Fruit fly (Drosophila melanogaster) whole organism, embryonic: Measurements from ENCODE around the gene CG13893.

Experiments used
- Adf1 ChIP-seq: fragments of 200-800 bp; sonication (Bioruptor generic); IDR thresholded peaks from 2 replicates; pipeline ENCODE4 v1.3.6; 2022; ENCODE audit warnings: missing biosample characterization, missing genetic modification characterization
- BEAF-32 ChIP-seq: fragments of 200-800 bp; sonication (Bioruptor generic); optimal IDR thresholded peaks from 3 replicates; lab custom pipeline; 2017; ENCODE audit warnings: missing biosample characterization, missing genetic modification characterization, mild to moderate bottlenecking, moderate library complexity, missing genetic modification reagents
- Bteb2 ChIP-seq: fragments of 200-800 bp; sonication (Bioruptor generic); optimal IDR thresholded peaks from 2 replicates; lab custom pipeline; 2016; ENCODE audit warnings: missing biosample characterization, missing genetic modification characterization
- CG1024 ChIP-seq: fragments of 200-800 bp; sonication (Bioruptor generic); IDR thresholded peaks from 2 replicates; pipeline ENCODE4 v1.3.6; 2022; ENCODE audit warnings: missing biosample characterization, missing genetic modification characterization
- CG10431 ChIP-seq: fragments of 200-800 bp; sonication (Bioruptor generic); optimal IDR thresholded peaks from 3 replicates; lab custom pipeline; 2018; ENCODE audit warnings: missing biosample characterization, mild to moderate bottlenecking, missing genetic modification characterization
- CG10565 ChIP-seq: fragments of 200-800 bp; sonication (Bioruptor generic); optimal IDR thresholded peaks from 3 replicates; lab custom pipeline; 2016; ENCODE audit warnings: missing biosample characterization, mild to moderate bottlenecking, missing genetic modification characterization
- CG11247 ChIP-seq: fragments of 200-800 bp; sonication (Bioruptor generic); IDR thresholded peaks from 2 replicates; pipeline ENCODE4 v1.3.6; 2022; ENCODE audit warnings: missing biosample characterization, missing genetic modification characterization
- CG11398 ChIP-seq: fragments of 200-800 bp; sonication (Bioruptor generic); optimal IDR thresholded peaks from 2 replicates; lab custom pipeline; 2016; ENCODE audit warnings: missing biosample characterization, missing genetic modification characterization
- CG1792 ChIP-seq: fragments of 200-800 bp; sonication (Bioruptor generic); optimal IDR thresholded peaks from 2 replicates; lab custom pipeline; 2016; ENCODE audit warnings: missing biosample characterization, missing genetic modification characterization
- CG2199 ChIP-seq: fragments of 200-800 bp; sonication (Bioruptor generic); IDR thresholded peaks from 3 replicates; pipeline ENCODE4 v1.3.6; 2022; ENCODE audit warnings: missing biosample characterization, missing genetic modification characterization
- CG2678 ChIP-seq: fragments of 200-800 bp; sonication (Bioruptor generic); optimal IDR thresholded peaks from 3 replicates; lab custom pipeline; 2019; ENCODE audit warnings: missing biosample characterization, mild to moderate bottlenecking, missing genetic modification characterization, moderate library complexity
- CG2712 ChIP-seq: fragments of 200-800 bp; optimal IDR thresholded peaks from 3 replicates; lab custom pipeline; 2019; ENCODE audit warnings: missing biosample characterization, mild to moderate bottlenecking, missing genetic modification characterization, moderate library complexity
- CG31441 ChIP-seq: fragments of 200-800 bp; sonication (Bioruptor generic); IDR thresholded peaks from 2 replicates; pipeline ENCODE4 v1.3.6; 2022; ENCODE audit warnings: missing biosample characterization, missing genetic modification characterization
- CG3838 ChIP-seq: fragments of 200-800 bp; sonication (Bioruptor generic); optimal IDR thresholded peaks from 3 replicates; lab custom pipeline; 2016; ENCODE audit warnings: missing biosample characterization, missing genetic modification characterization
- CG3995 ChIP-seq: fragments of 200-800 bp; sonication (Bioruptor generic); optimal IDR thresholded peaks from 3 replicates; lab custom pipeline; 2016; ENCODE audit warnings: missing biosample characterization, missing genetic modification characterization
- CG5953 ChIP-seq: fragments of 200-800 bp; sonication (Bioruptor generic); IDR thresholded peaks from 2 replicates; pipeline ENCODE4 v1.3.6; 2022; ENCODE audit warnings: missing biosample characterization, missing genetic modification characterization
- CG7963 ChIP-seq: fragments of 200-800 bp; sonication (Bioruptor generic); IDR thresholded peaks from 3 replicates; pipeline ENCODE4 v1.3.6; 2022; ENCODE audit warnings: missing biosample characterization, missing genetic modification characterization; ENCODE audit not compliant: partially characterized antibody
- CG9932 ChIP-seq: fragments of 200-800 bp; sonication (Bioruptor generic); IDR thresholded peaks from 2 replicates; pipeline ENCODE4 v1.3.6; 2022; ENCODE audit warnings: missing biosample characterization, missing genetic modification characterization
- Ets65A ChIP-seq: fragments of 200-800 bp; sonication (Bioruptor generic); peaks from one replicate; lab custom pipeline; 2016; ENCODE audit warnings: missing biosample characterization, missing genetic modification characterization
- Gug ChIP-seq: fragments of 200-800 bp; sonication (Bioruptor generic); IDR thresholded peaks from 4 replicates; pipeline ENCODE4 v1.3.6; 2022; ENCODE audit warnings: missing biosample characterization, missing genetic modification characterization
- Hand ChIP-seq: fragments of 200-800 bp; sonication (Bioruptor generic); optimal IDR thresholded peaks from 2 replicates; lab custom pipeline; 2017; ENCODE audit warnings: mild to moderate bottlenecking, missing biosample characterization, missing genetic modification reagents, missing genetic modification characterization
- Jarid2 ChIP-seq: fragments of 200-800 bp; sonication (Bioruptor generic); optimal IDR thresholded peaks from 3 replicates; lab custom pipeline; 2017; ENCODE audit warnings: mild to moderate bottlenecking, missing biosample characterization, missing genetic modification reagents, missing genetic modification characterization
- MESR4 ChIP-seq: fragments of 200-800 bp; sonication (Bioruptor generic); optimal IDR thresholded peaks from 2 replicates; lab custom pipeline; 2018; ENCODE audit warnings: missing biosample characterization, mild to moderate bottlenecking, missing genetic modification characterization, moderate library complexity
- Med ChIP-seq: fragments of 200-800 bp; sonication (Bioruptor generic); peaks from one replicate; lab custom pipeline; 2016; ENCODE audit warnings: missing biosample characterization, missing genetic modification characterization, mild to moderate bottlenecking, inconsistent platforms, moderate library complexity
- Rfx ChIP-seq: fragments of 200-800 bp; sonication (Bioruptor generic); IDR thresholded peaks from 2 replicates; pipeline ENCODE4 v1.3.6; 2022; ENCODE audit warnings: missing biosample characterization, missing genetic modification characterization
- Ssrp ChIP-seq: fragments of 200-800 bp; sonication (Bioruptor generic); optimal IDR thresholded peaks from 2 replicates; lab custom pipeline; 2018; ENCODE audit warnings: missing biosample characterization, mild to moderate bottlenecking, missing genetic modification characterization, moderate library complexity
- bigmax ChIP-seq: fragments of 200-800 bp; sonication (Bioruptor generic); optimal IDR thresholded peaks from 2 replicates; lab custom pipeline; 2018; ENCODE audit warnings: missing biosample characterization, mild to moderate bottlenecking, missing genetic modification characterization
- bowl ChIP-seq: fragments of 200-800 bp; sonication (Bioruptor generic); IDR thresholded peaks from 2 replicates; pipeline ENCODE4 v1.3.6; 2022; ENCODE audit warnings: missing biosample characterization, missing genetic modification characterization
- cad ChIP-seq: fragments of >200 bp; optimal IDR thresholded peaks from 2 replicates; lab custom pipeline; 2017; ENCODE audit warnings: missing biosample characterization, missing genetic modification characterization
- cg ChIP-seq: fragments of 200-800 bp; sonication (Bioruptor generic); optimal IDR thresholded peaks from 3 replicates; lab custom pipeline; 2019; ENCODE audit warnings: missing biosample characterization, mild to moderate bottlenecking, missing genetic modification characterization, moderate library complexity
- chinmo ChIP-seq: fragments of 200-800 bp; sonication (Bioruptor generic); IDR thresholded peaks from 4 replicates; pipeline ENCODE4 v1.3.6; 2022; ENCODE audit warnings: missing biosample characterization, missing genetic modification characterization; ENCODE audit not compliant: partially characterized antibody
- chm ChIP-seq: fragments of 200-800 bp; sonication (Bioruptor generic); IDR thresholded peaks from 2 replicates; pipeline ENCODE4 v1.3.6; 2022; ENCODE audit warnings: missing biosample characterization, missing genetic modification characterization
- croc ChIP-seq: fragments of 200-800 bp; sonication (Bioruptor generic); conservative IDR thresholded peaks from 3 replicates; pipeline ENCODE4 v1.3.6; 2022; ENCODE audit warnings: missing biosample characterization, missing genetic modification characterization
- dpn ChIP-seq, 2 experiments: fragments of 200-800 bp; sonication (Bioruptor generic); optimal IDR thresholded peaks; 3 replicates each; lab custom pipeline; 2016; ENCODE audit warnings: missing biosample characterization in 2 of 2, missing genetic modification characterization in 2 of 2
- eve ChIP-seq, 2 experiments: fragments of >200 bp; optimal IDR thresholded peaks; 2 replicates each; lab custom pipeline; 2017; ENCODE audit warnings: missing biosample characterization in 2 of 2, missing genetic modification characterization in 2 of 2
- fru ChIP-seq: fragments of >200 bp; optimal IDR thresholded peaks from 2 replicates; lab custom pipeline; 2017
- fu2 ChIP-seq: fragments of 200-800 bp; sonication (Bioruptor generic); optimal IDR thresholded peaks from 2 replicates; lab custom pipeline; 2016; ENCODE audit warnings: missing biosample characterization, missing genetic modification characterization
- gcm ChIP-seq: fragments of 200-800 bp; sonication (Bioruptor generic); optimal IDR thresholded peaks from 2 replicates; lab custom pipeline; 2019; ENCODE audit warnings: missing biosample characterization, mild to moderate bottlenecking, missing genetic modification characterization, moderate library complexity
- lov ChIP-seq, 2 experiments: fragments of 200-800 bp in 1 of 2; fragments of >200 bp in 1 of 2; sonication (Bioruptor generic) in 1 of 2; IDR thresholded peaks in 1 of 2; optimal IDR thresholded peaks in 1 of 2; 2 replicates in 1 of 2; 3 replicates in 1 of 2; pipeline versions ENCODE4 v1.3.6 to Lab custom; 2017 to 2022; ENCODE audit warnings: missing biosample characterization in 1 of 2, missing genetic modification characterization in 1 of 2
- mirr ChIP-seq: fragments of 200-800 bp; sonication (Bioruptor generic); optimal IDR thresholded peaks from 3 replicates; lab custom pipeline; 2018; ENCODE audit warnings: missing biosample characterization, mild to moderate bottlenecking, missing genetic modification characterization
- nerfin-1 ChIP-seq: fragments of 200-800 bp; sonication (Bioruptor generic); optimal IDR thresholded peaks from 3 replicates; lab custom pipeline; 2019; ENCODE audit warnings: missing biosample characterization, mild to moderate bottlenecking, missing genetic modification characterization, moderate library complexity
- ranshi ChIP-seq: fragments of 200-800 bp; sonication (Bioruptor generic); IDR thresholded peaks from 2 replicates; pipeline ENCODE4 v1.3.6; 2022; ENCODE audit warnings: missing biosample characterization, missing genetic modification characterization
- repo ChIP-seq: fragments of 200-800 bp; sonication (Bioruptor generic); optimal IDR thresholded peaks from 2 replicates; lab custom pipeline; 2016; ENCODE audit warnings: missing biosample characterization, missing genetic modification characterization
- sens ChIP-seq: fragments of 200-800 bp; sonication (Bioruptor generic); peaks from one replicate; lab custom pipeline; 2016; ENCODE audit warnings: missing biosample characterization, missing genetic modification characterization
- slou ChIP-seq: fragments of 200-800 bp; sonication (Bioruptor generic); optimal IDR thresholded peaks from 3 replicates; lab custom pipeline; 2016; ENCODE audit warnings: missing biosample characterization, missing genetic modification characterization
- sqz ChIP-seq: fragments of 200-800 bp; sonication (Bioruptor generic); optimal IDR thresholded peaks from 3 replicates; lab custom pipeline; 2018; ENCODE audit warnings: missing biosample characterization, mild to moderate bottlenecking, missing genetic modification characterization
- tap ChIP-seq: fragments of 200-800 bp; optimal IDR thresholded peaks from 3 replicates; lab custom pipeline; 2019; ENCODE audit warnings: missing biosample characterization, mild to moderate bottlenecking, missing genetic modification characterization, moderate library complexity
- unpg ChIP-seq: fragments of 200-800 bp; sonication (Bioruptor generic); optimal IDR thresholded peaks from 3 replicates; lab custom pipeline; 2018; ENCODE audit warnings: missing biosample characterization, mild to moderate bottlenecking, missing genetic modification characterization, moderate library complexity
- zf30C ChIP-seq: fragments of 200-800 bp; sonication (Bioruptor generic); optimal IDR thresholded peaks from 3 replicates; lab custom pipeline; 2018; ENCODE audit warnings: missing biosample characterization, mild to moderate bottlenecking, missing genetic modification characterization

The CG13893 gene

DNA sequence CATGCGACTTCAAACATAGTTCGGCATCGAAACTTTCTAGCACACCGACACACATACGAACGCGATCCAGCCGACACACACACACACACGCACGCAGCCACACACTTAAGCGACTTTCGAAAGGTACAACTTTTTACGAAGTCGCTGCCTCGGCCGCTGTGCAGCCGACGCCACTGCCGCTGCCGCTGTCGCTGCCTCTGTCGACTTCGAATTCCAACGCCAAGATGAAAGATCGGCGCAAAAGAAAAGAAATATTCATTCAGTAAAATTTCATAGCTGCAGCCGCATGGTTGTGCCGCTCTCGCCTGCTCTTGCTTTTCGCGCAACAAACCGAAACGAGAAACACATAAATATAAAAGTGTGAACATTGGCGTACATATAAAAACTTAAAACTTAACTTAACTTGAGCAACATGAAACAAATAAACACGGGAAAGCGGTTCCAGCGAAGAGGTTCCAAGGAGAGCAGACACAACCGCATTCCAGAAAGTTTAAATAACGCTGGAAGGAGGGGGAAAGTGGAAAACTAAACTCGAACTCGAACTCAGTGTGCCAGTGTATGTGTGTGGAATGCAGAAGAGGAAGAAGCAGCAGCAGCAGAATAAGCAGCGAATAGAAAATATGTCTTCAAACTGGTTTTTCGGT is 35.8 kb upstream of the CG13893 start (continued):
- TF ChIP-seq CG3995 (GFP tag; lab: Kevin White, UChicago) (no peak), sqz (no peak), CG1792 (GFP tag; lab: Kevin White, UChicago) (no peak), lov (optimal IDR thresholded peaks at IDR 0.05; lab: Kevin White, UChicago) (no peak), lov (GFP tag; IDR thresholded peaks at IDR 0.05; lab: Robert Waterston, UW) (0 out of 3 replicates have a peak, but pooled peaks have one; percentile 30), Adf1 (GFP tag; lab: Robert Waterston, UW) (peak; percentile 97), bowl (GFP tag; lab: Robert Waterston, UW) (no peak), CG1024 (0 out of 2 replicates have a peak, but pooled peaks have one; percentile 2), nerfin-1 (peak; percentile 9), Med (GFP tag; lab: Kevin White, UChicago) (peak; percentile 88), fu2 (GFP tag; lab: Kevin White, UChicago) (no peak), CG11398 (GFP tag; lab: Kevin White, UChicago) (peak; percentile 19), gcm (no peak), ranshi (GFP tag; lab: Robert Waterston, UW) (peak; percentile 14; the same call in 1 of the 2 replicates), croc (GFP tag; lab: Robert Waterston, UW) (no peak), Jarid2 (GFP tag; lab: Kevin White, UChicago) (peak; percentile 69), CG5953 (GFP tag; lab: Robert Waterston, UW) (peak; percentile 44; the same call in 1 of the 2 replicates), slou (GFP tag; lab: Kevin White, UChicago) (no peak), CG2712 (peak; percentile 7), cad (GFP tag; lab: Kevin White, UChicago) (no peak), Rfx (GFP tag; lab: Robert Waterston, UW) (no peak), MESR4 (GFP tag; lab: Kevin White, UChicago) (no peak), dpn (GFP tag; optimal IDR thresholded peaks at IDR 0.05; lab: Kevin White, UChicago) (no peak), bigmax (GFP tag; lab: Kevin White, UChicago) (no peak), Gug (GFP tag; lab: Robert Waterston, UW) (no peak), chinmo (GFP tag; lab: Robert Waterston, UW) (peak; percentile 56; the same call in 3 of the 4 replicates), unpg (GFP tag; lab: Kevin White, UChicago) (no peak), Bteb2 (GFP tag; lab: Kevin White, UChicago) (peak; percentile 20), chm (GFP tag; lab: Robert Waterston, UW) (peak; percentile 82), CG7963 (GFP tag; lab: Robert Waterston, UW) (no peak), BEAF-32 (GFP tag; lab: Kevin White, UChicago) (no peak), CG3838 (no peak), repo (GFP tag; lab: Kevin White, UChicago) (peak; percentile 45), CG31441 (GFP tag; lab: Robert Waterston, UW) (no peak), CG11247 (no peak), eve (GFP tag; optimal IDR thresholded peaks at IDR 0.05; lab: Kevin White, UChicago) (peak in 1 of 2 experiments; percentile 59), cg (GFP tag; lab: Kevin White, UChicago) (peak; percentile 67), Hand (no peak), CG10565 (no peak), CG2199 (no peak; the same call in 2 of the 3 replicates), tap (no peak), mirr (GFP tag; lab: Kevin White, UChicago) (peak; percentile 15), fru (lab: Kevin White, UChicago) (no peak), CG10431 (no peak), sens (peak; percentile 75), zf30C (GFP tag; lab: Kevin White, UChicago) (peak; percentile 27), Ssrp (tag; lab: Kevin White, UChicago) (no peak), Ets65A (peak; percentile 19), CG2678 (no peak), CG9932 (no peak)
- TF ChIP-seq, all 482 proteins: peak for 50
